Worm (Caenorhabditis elegans) whole organism, mixed stage, embryonic: ENCODE results near the gene mrt-2.
A peak's percentile ranks its signal among the peaks of the same experiment; 100 is the strongest.

Experiments used
- M03D4.4 ChIP-seq: sonication (generic microtip); optimal IDR thresholded peaks from 2 replicates; lab custom pipeline; 2017; ENCODE audit warnings: mild to moderate bottlenecking, missing genetic modification characterization, missing compliant biosample characterization
- bed-3 ChIP-seq: fragments of 200-800 bp; sonication (Bioruptor generic); optimal IDR thresholded peaks from 3 replicates; lab custom pipeline; 2018; ENCODE audit warnings: mild to moderate bottlenecking, missing genetic modification characterization, moderate library complexity, missing compliant biosample characterization
- blmp-1 ChIP-seq: fragments of 150-350 bp; optimal IDR thresholded peaks from 2 replicates; lab custom pipeline; 2014; ENCODE audit warnings: missing biosample characterization, missing genetic modification characterization
- ceh-39 ChIP-seq: fragments of 150-350 bp; optimal IDR thresholded peaks from 2 replicates; lab custom pipeline; 2014; ENCODE audit warnings: missing biosample characterization, missing genetic modification characterization
- ces-1 ChIP-seq: fragments of 150-350 bp; optimal IDR thresholded peaks from 2 replicates; lab custom pipeline; 2014; ENCODE audit warnings: missing biosample characterization, missing genetic modification reagents, missing genetic modification characterization
- cnd-1 ChIP-seq: fragments of 200-800 bp; sonication (Bioruptor generic); optimal IDR thresholded peaks from 2 replicates; lab custom pipeline; 2018; ENCODE audit warnings: mild to moderate bottlenecking, missing genetic modification characterization, missing compliant biosample characterization
- drap-1 ChIP-seq: fragments of 200-800 bp; sonication (Bioruptor generic); optimal IDR thresholded peaks from 3 replicates; lab custom pipeline; 2018; ENCODE audit warnings: mild to moderate bottlenecking, missing genetic modification characterization, missing compliant biosample characterization
- elt-1 ChIP-seq: sonication (generic microtip); optimal IDR thresholded peaks from 2 replicates; lab custom pipeline; 2017; ENCODE audit warnings: missing genetic modification characterization, mild to moderate bottlenecking, missing compliant biosample characterization, antibody characterized with exemption, moderate library complexity, borderline replicate concordance; ENCODE audit not compliant: insufficient read depth
- elt-3 ChIP-seq: fragments of 150-350 bp; optimal IDR thresholded peaks from 2 replicates; lab custom pipeline; 2014; ENCODE audit warnings: missing biosample characterization, missing genetic modification characterization
- flh-1 ChIP-seq: fragments of 200-800 bp; sonication (Bioruptor generic); optimal IDR thresholded peaks from 2 replicates; lab custom pipeline; 2018; ENCODE audit warnings: mild to moderate bottlenecking, missing genetic modification characterization, moderate library complexity, missing compliant biosample characterization
- hlh-1 ChIP-seq: fragments of 150-350 bp; optimal IDR thresholded peaks from 2 replicates; lab custom pipeline; 2014; ENCODE audit warnings: missing biosample characterization, missing genetic modification reagents, missing genetic modification characterization
- lin-13 ChIP-seq: fragments of 150-350 bp; optimal IDR thresholded peaks from 2 replicates; lab custom pipeline; 2014; ENCODE audit warnings: missing biosample characterization, missing genetic modification characterization
- lsy-2 ChIP-seq: fragments of 150-350 bp; optimal IDR thresholded peaks from 2 replicates; lab custom pipeline; 2014; ENCODE audit warnings: missing biosample characterization, missing genetic modification characterization
- mab-5 ChIP-seq: fragments of 150-350 bp; optimal IDR thresholded peaks from 2 replicates; lab custom pipeline; 2014; ENCODE audit warnings: missing biosample characterization, missing genetic modification characterization
- mep-1 ChIP-seq: fragments of 150-350 bp; optimal IDR thresholded peaks from 2 replicates; lab custom pipeline; 2017; ENCODE audit warnings: missing biosample characterization, missing genetic modification reagents, missing genetic modification characterization, inconsistent platforms
- nhr-12 ChIP-seq: fragments of 150-350 bp; optimal IDR thresholded peaks from 2 replicates; lab custom pipeline; 2014; ENCODE audit warnings: missing biosample characterization, missing genetic modification characterization
- nhr-237 ChIP-seq: fragments of 150-350 bp; optimal IDR thresholded peaks from 2 replicates; lab custom pipeline; 2014; ENCODE audit warnings: missing biosample characterization, missing genetic modification characterization
- nhr-28 ChIP-seq: fragments of 150-350 bp; optimal IDR thresholded peaks from 2 replicates; lab custom pipeline; 2014; ENCODE audit warnings: missing biosample characterization, missing genetic modification characterization
- nhr-76 ChIP-seq: sonication (generic microtip); optimal IDR thresholded peaks from 2 replicates; lab custom pipeline; 2017; ENCODE audit warnings: missing biosample characterization, missing genetic modification characterization
- pha-4 ChIP-seq: fragments of 150-350 bp; optimal IDR thresholded peaks from 2 replicates; lab custom pipeline; 2018; ENCODE audit warnings: missing biosample characterization, missing genetic modification reagents, missing genetic modification characterization
- snpc-4 ChIP-seq: fragments of 150-350 bp; optimal IDR thresholded peaks from 2 replicates; lab custom pipeline; 2014; ENCODE audit warnings: missing biosample characterization, missing genetic modification characterization
- sptf-1 ChIP-seq: sonication (generic microtip); optimal IDR thresholded peaks from 2 replicates; lab custom pipeline; 2017; ENCODE audit warnings: mild to moderate bottlenecking, missing genetic modification characterization, moderate library complexity, missing compliant biosample characterization
- tbx-8 ChIP-seq: fragments of 200-800 bp; sonication (Bioruptor generic); optimal IDR thresholded peaks from 2 replicates; lab custom pipeline; 2018; ENCODE audit warnings: mild to moderate bottlenecking, missing genetic modification characterization, moderate library complexity, missing compliant biosample characterization
- unc-120 ChIP-seq: sonication (generic microtip); optimal IDR thresholded peaks from 2 replicates; lab custom pipeline; 2017; ENCODE audit warnings: missing genetic modification characterization, missing compliant biosample characterization; ENCODE audit not compliant: poor library complexity, severe bottlenecking
- unc-39 ChIP-seq: fragments of 150-350 bp; optimal IDR thresholded peaks from 2 replicates; lab custom pipeline; 2014; ENCODE audit warnings: missing biosample characterization, missing genetic modification characterization
- unc-62 ChIP-seq: fragments of 150-350 bp; optimal IDR thresholded peaks from 2 replicates; lab custom pipeline; 2014; ENCODE audit warnings: missing biosample characterization, missing genetic modification reagents, missing genetic modification characterization
- zip-8 ChIP-seq: fragments of 150-350 bp; optimal IDR thresholded peaks from 2 replicates; lab custom pipeline; 2014; ENCODE audit warnings: missing biosample characterization, missing genetic modification characterization

The mrt-2 gene

ce11 chrIII:11703006-11703775 lies 43.4 kb upstream of the mrt-2 start:
- TF ChIP-seq hlh-1: no peak
- TF ChIP-seq, all 35 proteins: peak for 0

ce11 chrIII:11703776-11704093 lies 42.8 kb upstream of the mrt-2 start, which contains the start of gene col-95:
col-95 (plus strand) TSS chrIII:11703994.
- no peak for TF ChIP-seq hlh-1
- TF ChIP-seq mab-5: no peak

ce11 chrIII:11704377-11704978 lies 42.1 kb upstream of the mrt-2 start:
- TF ChIP-seq sptf-1 (tag; lab: Kevin White, UChicago) (peak; percentile 20), drap-1 (no peak)
- TF ChIP-seq, all 35 proteins: peak for 1

- no peak for TF ChIP-seq tbx-8 (GFP tag; lab: Kevin White, UChicago)
- TF ChIP-seq hlh-1: no peak
These were observed 40.6 kb upstream of the mrt-2 start for ce11 chrIII:11705930-11706329.

ce11 chrIII:11706665-11707064 lies 39.9 kb upstream of the mrt-2 start, which contains the start of gene col-96:
col-96 (minus strand) TSS chrIII:11706765.
- TF ChIP-seq sptf-1 (tag; lab: Kevin White, UChicago) (no peak), ces-1 (GFP tag; lab: Kevin White, UChicago) (no peak), lin-13 (no peak)

ce11 chrIII:11708722-11709121 lies 37.8 kb upstream of the mrt-2 start, which contains the start of gene Y41C4A.8:
Y41C4A.8 (minus strand) TSS chrIII:11708822.
- TF ChIP-seq unc-62 (GFP tag; lab: Kevin White, UChicago) (no peak), drap-1 (no peak), elt-3 (tag; lab: Kevin White, UChicago) (no peak), nhr-28 (tag; lab: Kevin White, UChicago) (no peak), ceh-39 (tag; lab: Kevin White, UChicago) (no peak), cnd-1 (tag; lab: Kevin White, UChicago) (no peak), nhr-76 (tag; lab: Kevin White, UChicago) (no peak), M03D4.4 (tag; lab: Kevin White, UChicago) (no peak), hlh-1 (no peak), lin-13 (no peak), unc-120 (tag; lab: Kevin White, UChicago) (no peak), mep-1 (no peak), pha-4 (tag; lab: Kevin White, UChicago) (no peak), bed-3 (GFP tag; lab: Kevin White, UChicago) (no peak), nhr-12 (tag; lab: Kevin White, UChicago) (no peak), nhr-237 (tag; lab: Kevin White, UChicago) (no peak), sptf-1 (tag; lab: Kevin White, UChicago) (no peak), zip-8 (tag; lab: Kevin White, UChicago) (no peak), mab-5 (no peak)

ce11 chrIII:11718548-11718947 lies 28.0 kb upstream of the mrt-2 start, which contains the start of gene Y41C4A.9:
Y41C4A.9 (minus strand) TSS chrIII:11718645.
- no peak for TF ChIP-seq mep-1
- no peak for TF ChIP-seq sptf-1 (tag; lab: Kevin White, UChicago)
- TF ChIP-seq flh-1: no peak

- TF ChIP-seq unc-62 (GFP tag; lab: Kevin White, UChicago) (no peak), unc-39 (tag; lab: Kevin White, UChicago) (no peak), elt-1 (tag; lab: Kevin White, UChicago) (peak; percentile 71), cnd-1 (tag; lab: Kevin White, UChicago) (no peak), elt-3 (tag; lab: Kevin White, UChicago) (no peak), pha-4 (tag; lab: Kevin White, UChicago) (peak; percentile 11), lin-13 (peak; percentile 46), lsy-2 (tag; lab: Kevin White, UChicago) (peak; percentile 47), ceh-39 (tag; lab: Kevin White, UChicago) (peak; percentile 79), flh-1 (no peak), hlh-1 (no peak), tbx-8 (GFP tag; lab: Kevin White, UChicago) (no peak), snpc-4 (tag; lab: Kevin White, UChicago) (no peak), nhr-237 (tag; lab: Kevin White, UChicago) (peak; percentile 27), blmp-1 (tag; lab: Kevin White, UChicago) (no peak), mep-1 (peak; percentile 75), mab-5 (no peak)
These were observed 27.1 kb upstream of the mrt-2 start, which contains the start of the genes elb-1 and Y41C4A.11 for ce11 chrIII:11719400-11719875. elb-1 (minus strand) TSS chrIII:11719450. Y41C4A.11 (plus strand) TSS chrIII:11719860.
